Fruit fly (Drosophila melanogaster) whole organism, embryonic: ENCODE data around the gene CG45072.

Experiments
- ATbp ChIP-seq: fragments of 200-800 bp; sonication (Bioruptor generic); optimal IDR thresholded peaks from 2 replicates; lab custom pipeline; 2017; ENCODE audit warnings: missing biosample characterization, mild to moderate bottlenecking, missing genetic modification characterization, missing genetic modification reagents
- Atf6 ChIP-seq: fragments of 200-800 bp; sonication (Bioruptor generic); IDR thresholded peaks from 2 replicates; pipeline ENCODE4 v1.3.6; 2022; ENCODE audit warnings: missing biosample characterization, missing genetic modification characterization
- CG11696 ChIP-seq: fragments of 200-800 bp; sonication (Bioruptor generic); IDR thresholded peaks from 2 replicates; pipeline ENCODE4 v1.3.6; 2022; ENCODE audit warnings: missing biosample characterization, missing genetic modification characterization
- CG15479 ChIP-seq: fragments of 200-800 bp; sonication (Bioruptor generic); optimal IDR thresholded peaks from 3 replicates; lab custom pipeline; 2019; ENCODE audit warnings: missing biosample characterization, mild to moderate bottlenecking, missing genetic modification characterization, moderate library complexity
- CG15696 ChIP-seq: fragments of 200-800 bp; sonication (Bioruptor generic); optimal IDR thresholded peaks from 2 replicates; lab custom pipeline; 2019; ENCODE audit warnings: missing biosample characterization, mild to moderate bottlenecking, missing genetic modification characterization, moderate library complexity
- CG18011 ChIP-seq: fragments of 200-800 bp; sonication (Bioruptor generic); optimal IDR thresholded peaks from 2 replicates; lab custom pipeline; 2017; ENCODE audit warnings: missing biosample characterization, missing genetic modification characterization, mild to moderate bottlenecking, moderate library complexity, missing genotype
- CG30403 ChIP-seq: fragments of 200-800 bp; sonication (Bioruptor generic); optimal IDR thresholded peaks from 3 replicates; lab custom pipeline; 2016; ENCODE audit warnings: missing biosample characterization, missing genetic modification characterization
- CG34422 ChIP-seq: fragments of 200-800 bp; sonication (Bioruptor generic); IDR thresholded peaks from 3 replicates; pipeline ENCODE4 v1.3.6; 2022; ENCODE audit warnings: missing biosample characterization, missing genetic modification characterization
- CG6813 ChIP-seq: fragments of 200-800 bp; sonication (Bioruptor generic); optimal IDR thresholded peaks from 2 replicates; lab custom pipeline; 2017; ENCODE audit warnings: missing biosample characterization, missing genetic modification characterization, mild to moderate bottlenecking, moderate library complexity, missing genetic modification reagents
- CG7987 ChIP-seq: fragments of 200-800 bp; sonication (Bioruptor generic); optimal IDR thresholded peaks from 2 replicates; lab custom pipeline; 2018; ENCODE audit warnings: missing biosample characterization, mild to moderate bottlenecking, missing genetic modification characterization, moderate library complexity
- CG8089 ChIP-seq: fragments of 200-800 bp; sonication (Bioruptor generic); optimal IDR thresholded peaks from 3 replicates; lab custom pipeline; 2016; ENCODE audit warnings: missing biosample characterization, missing genetic modification characterization
- CG9876 ChIP-seq: fragments of 200-800 bp; sonication (Bioruptor generic); optimal IDR thresholded peaks from 2 replicates; lab custom pipeline; 2016; ENCODE audit warnings: missing biosample characterization, missing genetic modification characterization
- Dbx ChIP-seq: fragments of 200-800 bp; sonication (Bioruptor generic); IDR thresholded peaks from 3 replicates; pipeline ENCODE4 v1.3.6; 2022; ENCODE audit warnings: missing biosample characterization, missing genetic modification characterization
- Dref ChIP-seq: fragments of 200-800 bp; sonication (Bioruptor generic); IDR thresholded peaks from 2 replicates; pipeline ENCODE4 v1.3.6; 2022; ENCODE audit warnings: missing biosample characterization, missing genetic modification characterization
- Drgx ChIP-seq: fragments of 200-800 bp; sonication (Bioruptor generic); IDR thresholded peaks from 2 replicates; pipeline ENCODE4 v1.3.6; 2022; ENCODE audit warnings: missing biosample characterization, missing genetic modification characterization
- Hr39 ChIP-seq: fragments of >200 bp; optimal IDR thresholded peaks from 2 replicates; lab custom pipeline; 2017
- Med ChIP-seq: fragments of 200-800 bp; sonication (Bioruptor generic); peaks from one replicate; lab custom pipeline; 2016; ENCODE audit warnings: missing biosample characterization, missing genetic modification characterization, mild to moderate bottlenecking, inconsistent platforms, moderate library complexity
- NC2β ChIP-seq: fragments of 200-800 bp; sonication (Bioruptor generic); optimal IDR thresholded peaks from 2 replicates; lab custom pipeline; 2016; ENCODE audit warnings: missing biosample characterization, missing genetic modification characterization
- Nf-YB ChIP-seq: fragments of 200-800 bp; sonication (Bioruptor generic); optimal IDR thresholded peaks from 3 replicates; lab custom pipeline; 2019; ENCODE audit warnings: missing biosample characterization, mild to moderate bottlenecking, missing genetic modification characterization, moderate library complexity
- Nf-YC ChIP-seq: fragments of 200-800 bp; optimal IDR thresholded peaks from 3 replicates; lab custom pipeline; 2019; ENCODE audit warnings: missing biosample characterization, mild to moderate bottlenecking, missing genetic modification characterization, moderate library complexity
- Pdp1 ChIP-seq, 2 experiments: fragments of 200-800 bp; sonication (Bioruptor generic); optimal IDR thresholded peaks; 3 replicates each; lab custom pipeline; 2016; ENCODE audit warnings: missing biosample characterization in 2 of 2, missing genetic modification characterization in 2 of 2, mild to moderate bottlenecking in 1 of 2, moderate library complexity in 1 of 2
- Sry-δ ChIP-seq: fragments of 200-800 bp; sonication (Bioruptor generic); optimal IDR thresholded peaks from 2 replicates; lab custom pipeline; 2016; ENCODE audit warnings: missing biosample characterization, missing genetic modification characterization
- Tbp ChIP-seq: fragments of >200 bp; optimal IDR thresholded peaks from 2 replicates; lab custom pipeline; 2018; ENCODE audit warnings: missing biosample characterization, missing genetic modification characterization
- Xrp1 ChIP-seq: fragments of 200-800 bp; sonication (Bioruptor generic); IDR thresholded peaks from 2 replicates; pipeline ENCODE4 v1.3.6; 2022; ENCODE audit warnings: missing biosample characterization, missing genetic modification characterization
- abd-A ChIP-seq: fragments of 200-800 bp; sonication (Bioruptor generic); optimal IDR thresholded peaks from 3 replicates; lab custom pipeline; 2019; ENCODE audit warnings: missing biosample characterization, mild to moderate bottlenecking, missing genetic modification characterization, moderate library complexity
- cg ChIP-seq: fragments of 200-800 bp; sonication (Bioruptor generic); optimal IDR thresholded peaks from 3 replicates; lab custom pipeline; 2019; ENCODE audit warnings: missing biosample characterization, mild to moderate bottlenecking, missing genetic modification characterization, moderate library complexity
- chif ChIP-seq, 2 experiments: fragments of 200-800 bp; sonication (Bioruptor generic); optimal IDR thresholded peaks; 3 replicates each; lab custom pipeline; 2016; ENCODE audit warnings: missing biosample characterization in 2 of 2, missing genetic modification characterization in 2 of 2
- chinmo ChIP-seq: fragments of 200-800 bp; sonication (Bioruptor generic); IDR thresholded peaks from 4 replicates; pipeline ENCODE4 v1.3.6; 2022; ENCODE audit warnings: missing biosample characterization, missing genetic modification characterization; ENCODE audit not compliant: partially characterized antibody
- grau ChIP-seq: fragments of 200-800 bp; optimal IDR thresholded peaks from 3 replicates; lab custom pipeline; 2019; ENCODE audit warnings: missing biosample characterization, mild to moderate bottlenecking, missing genetic modification characterization, moderate library complexity
- inv ChIP-seq: fragments of 200-800 bp; sonication (Bioruptor generic); IDR thresholded peaks from 2 replicates; pipeline ENCODE4 v1.3.6; 2022; ENCODE audit warnings: missing biosample characterization, missing genetic modification characterization; ENCODE audit not compliant: partially characterized antibody
- lab ChIP-seq: fragments of 200-800 bp; sonication (Bioruptor generic); optimal IDR thresholded peaks from 3 replicates; lab custom pipeline; 2017; ENCODE audit warnings: missing biosample characterization, missing genetic modification characterization, mild to moderate bottlenecking, moderate library complexity, missing genetic modification reagents
- lilli ChIP-seq: fragments of 200-800 bp; sonication (Bioruptor generic); optimal IDR thresholded peaks from 3 replicates; lab custom pipeline; 2016; ENCODE audit warnings: missing biosample characterization, missing genetic modification characterization
- luna ChIP-seq: fragments of 200-800 bp; sonication (Bioruptor generic); optimal IDR thresholded peaks from 2 replicates; lab custom pipeline; 2016; ENCODE audit warnings: missing biosample characterization, missing genetic modification characterization
- pan ChIP-seq, 4 experiments: fragments of >200 bp in 3 of 4; fragments of 200-800 bp in 1 of 4; sonication (Bioruptor generic) in 1 of 4; optimal IDR thresholded peaks in 3 of 4; IDR thresholded peaks in 1 of 4; 2 replicates each; pipeline versions ENCODE4 v1.3.6 to Lab custom; 2017 to 2022; ENCODE audit warnings: missing biosample characterization in 2 of 4, missing genetic modification characterization in 2 of 4, mixed read lengths in 1 of 4
- prd ChIP-seq, 3 experiments: fragments of >200 bp in 2 of 3; fragments of 200-800 bp in 1 of 3; sonication (Bioruptor generic) in 1 of 3; optimal IDR thresholded peaks in 2 of 3; IDR thresholded peaks in 1 of 3; 2 replicates in 2 of 3; 3 replicates in 1 of 3; pipeline versions ENCODE4 v1.3.6 to Lab custom; 2017 to 2022; ENCODE audit warnings: missing biosample characterization in 1 of 3, missing genetic modification characterization in 1 of 3
- pum ChIP-seq: fragments of 200-800 bp; sonication (Bioruptor generic); optimal IDR thresholded peaks from 2 replicates; lab custom pipeline; 2016; ENCODE audit warnings: missing biosample characterization, missing genetic modification characterization
- row ChIP-seq: fragments of 200-800 bp; sonication (Bioruptor generic); IDR thresholded peaks from 3 replicates; pipeline ENCODE4 v1.3.6; 2022; ENCODE audit warnings: missing biosample characterization, missing genetic modification characterization
- sug ChIP-seq: fragments of 200-800 bp; optimal IDR thresholded peaks from 2 replicates; lab custom pipeline; 2019; ENCODE audit warnings: missing biosample characterization, mild to moderate bottlenecking, missing genetic modification characterization, moderate library complexity
- tap ChIP-seq: fragments of 200-800 bp; optimal IDR thresholded peaks from 3 replicates; lab custom pipeline; 2019; ENCODE audit warnings: missing biosample characterization, mild to moderate bottlenecking, missing genetic modification characterization, moderate library complexity
- wdn ChIP-seq: fragments of 200-800 bp; sonication (Bioruptor generic); IDR thresholded peaks from 2 replicates; pipeline ENCODE4 v1.3.6; 2022; ENCODE audit warnings: missing biosample characterization, missing genetic modification characterization
- yki ChIP-seq: fragments of >200 bp; optimal IDR thresholded peaks from 3 replicates; lab custom pipeline; 2018
- z ChIP-seq: fragments of 200-800 bp; sonication (Bioruptor generic); IDR thresholded peaks from 3 replicates; pipeline ENCODE4 v1.3.6; 2022; ENCODE audit warnings: missing biosample characterization, missing genetic modification characterization
- zfh2 ChIP-seq: fragments of 200-800 bp; sonication (Bioruptor generic); optimal IDR thresholded peaks from 2 replicates; lab custom pipeline; 2016; ENCODE audit warnings: missing biosample characterization, missing genetic modification characterization

CG45072 gene

dm6 chr3R:30102806-30103619 lies 20.1 kb downstream of the CG45072 start (continued):
- TF ChIP-seq Drgx (GFP tag; lab: Robert Waterston, UW) (0 out of 2 replicates have a peak, but pooled peaks have one; percentile 17), Atf6 (peak; percentile 40; the same call in 1 of the 2 replicates), row (GFP tag; lab: Robert Waterston, UW) (peak; percentile 35; the same call in 1 of the 3 replicates), CG7987 (GFP tag; lab: Kevin White, UChicago) (peak; percentile 100), chinmo (GFP tag; lab: Robert Waterston, UW) (0 out of 4 replicates have a peak, but pooled peaks have one; percentile 36), cg (GFP tag; lab: Kevin White, UChicago) (peak; percentile 39), z (GFP tag; lab: Robert Waterston, UW) (0 out of 3 replicates have a peak, but pooled peaks have one; percentile 42), inv (GFP tag; lab: Robert Waterston, UW) (no peak), ATbp (peak; percentile 6), lab (GFP tag; lab: Kevin White, UChicago) (peak; percentile 76), lilli (GFP tag; lab: Kevin White, UChicago) (peak; percentile 4), Nf-YB (peak; percentile 0), tap (no peak)

DNA sequence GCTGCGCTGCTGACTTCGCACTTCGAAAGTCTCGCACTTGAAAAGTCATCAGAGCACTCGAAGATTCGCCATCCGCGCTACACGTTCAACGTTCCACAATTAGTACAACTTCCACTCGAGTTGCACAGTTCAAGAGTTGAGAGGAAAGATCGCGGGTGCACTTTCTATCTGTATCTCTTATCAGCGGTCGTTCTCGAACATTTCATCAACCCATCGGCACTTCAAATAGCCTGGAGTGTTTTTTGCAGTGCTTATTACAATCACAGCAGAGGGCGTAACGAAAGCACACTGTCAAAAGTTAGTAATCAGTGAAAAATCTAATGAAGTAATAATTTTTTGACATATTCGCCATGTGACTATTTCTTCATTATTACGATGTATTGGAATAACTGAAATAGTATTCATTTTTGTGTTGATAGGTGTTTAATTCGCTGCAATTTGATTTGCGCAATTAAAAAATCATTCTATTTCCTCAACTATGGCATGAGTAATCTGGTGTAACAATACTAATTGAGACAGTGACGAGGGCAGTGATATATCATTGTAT lies 21.6 kb downstream of the CG45072 start:
- peak; percentile 70 for TF ChIP-seq CG11696
- TF ChIP-seq CG34422 (GFP tag; lab: Robert Waterston, UW) = no peak
- TF ChIP-seq Nf-YC = no peak
- TF ChIP-seq zfh2 (GFP tag; lab: Kevin White, UChicago) = no peak
- TF ChIP-seq Drgx (GFP tag; lab: Robert Waterston, UW) = peak; percentile 52
- TF ChIP-seq CG9876 = no peak
- peak; percentile 51 for TF ChIP-seq Med (GFP tag; lab: Kevin White, UChicago)
- no peak for TF ChIP-seq pum (GFP tag; lab: Kevin White, UChicago)
- TF ChIP-seq prd (optimal IDR thresholded peaks at IDR 0.05; lab: Kevin White, UChicago) = no peak
- TF ChIP-seq prd (GFP tag; IDR thresholded peaks at IDR 0.05; lab: Robert Waterston, UW) = peak; percentile 27; the same call in 1 of the 3 replicates
- no peak for TF ChIP-seq Xrp1 (GFP tag; lab: Robert Waterston, UW)
- TF ChIP-seq grau (tag; lab: Kevin White, UChicago) = no peak
- no peak for TF ChIP-seq yki (lab: Kevin White, UChicago)
- TF ChIP-seq CG8089 (GFP tag; lab: Kevin White, UChicago) = no peak
- TF ChIP-seq Dbx = no peak
- no peak for TF ChIP-seq CG6813 (GFP tag; lab: Kevin White, UChicago)

- TF ChIP-seq CG15696 (tag; lab: Kevin White, UChicago) = no peak
- TF ChIP-seq Drgx (GFP tag; lab: Robert Waterston, UW) = 0 out of 2 replicates have a peak, but pooled peaks have one; percentile 13
- peak in 1 of 2 experiments; percentile 11 for TF ChIP-seq Pdp1 (GFP tag; optimal IDR thresholded peaks at IDR 0.05; lab: Kevin White, UChicago)
These were observed 22.1 kb downstream of the CG45072 start for dm6 chr3R:30100976-30101332.

- no peak for TF ChIP-seq CG15479 (GFP tag; lab: Kevin White, UChicago)
- TF ChIP-seq pan (optimal IDR thresholded peaks at IDR 0.05; lab: Kevin White, UChicago) = no peak
- TF ChIP-seq pan (GFP tag; optimal IDR thresholded peaks at IDR 0.05 in 1 of 2, IDR thresholded peaks at IDR 0.05 in 1 of 2) = no peak
- no peak for TF ChIP-seq Dref (GFP tag; lab: Robert Waterston, UW)
- TF ChIP-seq CG30403 (GFP tag; lab: Kevin White, UChicago) = no peak
- no peak for TF ChIP-seq luna
- TF ChIP-seq NC2β (GFP tag; lab: Kevin White, UChicago) = no peak
- TF ChIP-seq abd-A (tag; lab: Kevin White, UChicago) = peak; percentile 82
- TF ChIP-seq wdn (GFP tag; lab: Robert Waterston, UW) = no peak
- TF ChIP-seq sug (tag; lab: Kevin White, UChicago) = no peak
- 0 out of 4 replicates have a peak, but pooled peaks have one; percentile 35 for TF ChIP-seq chinmo (GFP tag; lab: Robert Waterston, UW)
- TF ChIP-seq CG18011 (GFP tag; lab: Kevin White, UChicago) = no peak
- TF ChIP-seq Sry-δ (GFP tag; lab: Kevin White, UChicago) = no peak
- TF ChIP-seq chif (GFP tag; optimal IDR thresholded peaks at IDR 0.05; lab: Kevin White, UChicago) = no peak
- TF ChIP-seq Tbp (GFP tag; lab: Kevin White, UChicago) = no peak
- peak; percentile 79 for TF ChIP-seq Hr39
These were observed 22.6 kb downstream of the CG45072 start for dm6 chr3R:30100325-30100975.
